Fruit fly (Drosophila melanogaster): ENCODE results near the gene Tspo.

The Tspo gene

dm6 chr2L:568030-568429, 8.6 kb downstream of the Tspo start, which contains the start of the genes Nle and Sf3b1 (continued):
- TF ChIP-seq danr (GFP tag; IDR thresholded peaks at IDR 0.05) (no peak), chn (GFP tag; optimal IDR thresholded peaks at IDR 0.05) (peak; percentile 47), grau (tag; optimal IDR thresholded peaks at IDR 0.05) (peak; percentile 44), dmrt99B (tag; optimal IDR thresholded peaks at IDR 0.05) (no peak), CG12942 (GFP tag; optimal IDR thresholded peaks at IDR 0.05) (peak; percentile 12), lov (optimal IDR thresholded peaks at IDR 0.05) (no peak), lov (GFP tag; IDR thresholded peaks at IDR 0.05) (no peak), CG12744 (GFP tag; optimal IDR thresholded peaks at IDR 0.05) (peak; percentile 27), tup (GFP tag; optimal IDR thresholded peaks at IDR 0.05) (no peak), twi (tag; optimal IDR thresholded peaks at IDR 0.05) (peak; percentile 68), CG12155 (GFP tag; optimal IDR thresholded peaks at IDR 0.05) (peak; percentile 37), otp (GFP tag; IDR thresholded peaks at IDR 0.05) (no peak), dimm (GFP tag; IDR thresholded peaks at IDR 0.05) (no peak), Hr3 (GFP tag; optimal IDR thresholded peaks at IDR 0.05) (peak; percentile 39), CG11093 (GFP tag; IDR thresholded peaks at IDR 0.05) (no peak), crc (GFP tag; optimal IDR thresholded peaks at IDR 0.05) (peak; percentile 19), knrl (GFP tag; IDR thresholded peaks at IDR 0.05; ENCODE audit: partially characterized antibody) (peak; percentile 96), Kr (GFP tag; optimal IDR thresholded peaks at IDR 0.05) (no peak), eve (GFP tag; optimal IDR thresholded peaks at IDR 0.05) (no peak), Dll (GFP tag; IDR thresholded peaks at IDR 0.05; ENCODE audit: partially characterized antibody) (peak; percentile 98), aop (GFP tag; IDR thresholded peaks at IDR 0.05) (no peak), Opbp (GFP tag; IDR thresholded peaks at IDR 0.05; ENCODE audit: partially characterized antibody) (peak; percentile 88), Lpt (GFP tag; optimal IDR thresholded peaks at IDR 0.05) (no peak), ato (GFP tag; IDR thresholded peaks at IDR 0.05; ENCODE audit: partially characterized antibody) (peak; percentile 70), PHDP (tag; optimal IDR thresholded peaks at IDR 0.05) (no peak), CG10543 (GFP tag; optimal IDR thresholded peaks at IDR 0.05) (peak; percentile 45), CG15696 (tag; optimal IDR thresholded peaks at IDR 0.05) (peak; percentile 67), prd (optimal IDR thresholded peaks at IDR 0.05) (no peak), prd (GFP tag; IDR thresholded peaks at IDR 0.05) (peak; percentile 56; the same call in 1 of the 3 replicates), lbe (GFP tag; optimal IDR thresholded peaks at IDR 0.05) (no peak), al (GFP tag; IDR thresholded peaks at IDR 0.05) (no peak), z (GFP tag; IDR thresholded peaks at IDR 0.05) (no peak), CG7372 (GFP tag; IDR thresholded peaks at IDR 0.05) (0 out of 2 replicates have a peak, but pooled peaks have one; percentile 44), CG43689 (GFP tag; IDR thresholded peaks at IDR 0.05) (no peak), usp (GFP tag; optimal IDR thresholded peaks at IDR 0.05) (no peak), sens (GFP tag) (peak; percentile 80), Side (GFP tag; optimal IDR thresholded peaks at IDR 0.05) (peak; percentile 8), CG9817 (tag; optimal IDR thresholded peaks at IDR 0.05) (peak; percentile 76), CG4328 (GFP tag; optimal IDR thresholded peaks at IDR 0.05) (peak; percentile 52), sc (optimal IDR thresholded peaks at IDR 0.05) (no peak), sc (GFP tag; optimal IDR thresholded peaks at IDR 0.05) (no peak), Meics (GFP tag; optimal IDR thresholded peaks at IDR 0.05) (no peak), CG13894 (tag; optimal IDR thresholded peaks at IDR 0.05) (no peak), Vsx1 (GFP tag; optimal IDR thresholded peaks at IDR 0.05) (no peak), Nf-YC (tag; optimal IDR thresholded peaks at IDR 0.05) (peak; percentile 74), CG30403 (GFP tag; optimal IDR thresholded peaks at IDR 0.05) (peak; percentile 72), odd (GFP tag; optimal IDR thresholded peaks at IDR 0.05) (no peak), CG14710 (tag; optimal IDR thresholded peaks at IDR 0.05) (peak; percentile 87), toy (GFP tag; IDR thresholded peaks at IDR 0.05) (no peak), nau (GFP tag; optimal IDR thresholded peaks at IDR 0.05) (no peak), CHES-1-like (GFP tag; optimal IDR thresholded peaks at IDR 0.05) (peak; percentile 80), p53 (GFP tag; optimal IDR thresholded peaks at IDR 0.05) (no peak), Ssrp (tag; optimal IDR thresholded peaks at IDR 0.05) (no peak)
